Worm (Caenorhabditis elegans) whole organism, L1 larva: ENCODE results near the gene mul-1.

Experiments used
- C04F5.9 ChIP-seq: sonication (generic microtip); optimal IDR thresholded peaks from 2 replicates; lab custom pipeline; 2016; ENCODE audit warnings: missing genetic modification characterization, missing compliant biosample characterization
- C34B4.2 ChIP-seq: sonication (generic microtip); optimal IDR thresholded peaks from 2 replicates; lab custom pipeline; 2017; ENCODE audit warnings: mild to moderate bottlenecking, missing genetic modification characterization, missing compliant biosample characterization
- F16B12.6 ChIP-seq: fragments of 150-350 bp; optimal IDR thresholded peaks from 2 replicates; lab custom pipeline; 2014; ENCODE audit warnings: missing biosample characterization, missing genetic modification characterization
- Y116A8C.19 ChIP-seq: sonication (generic microtip); optimal IDR thresholded peaks from 2 replicates; lab custom pipeline; 2016; ENCODE audit warnings: missing compliant biosample characterization, missing genetic modification characterization, borderline replicate concordance
- aha-1 ChIP-seq: fragments of 150-350 bp; optimal IDR thresholded peaks from 2 replicates; lab custom pipeline; 2014; ENCODE audit warnings: missing biosample characterization, missing genetic modification characterization
- alr-1 ChIP-seq: fragments of 200-800 bp; sonication (Bioruptor generic); optimal IDR thresholded peaks from 2 replicates; lab custom pipeline; 2018; ENCODE audit warnings: borderline replicate concordance, mild to moderate bottlenecking, missing genetic modification characterization, missing compliant biosample characterization
- ceh-90 ChIP-seq: sonication (generic microtip); optimal IDR thresholded peaks from 2 replicates; lab custom pipeline; 2016; ENCODE audit warnings: missing genetic modification characterization, missing compliant biosample characterization
- efl-1 ChIP-seq, 4 experiments: fragments of 150-350 bp; optimal IDR thresholded peaks in 3 of 4; peaks in 1 of 4; 1 replicate in 1 of 4; 2 replicates in 3 of 4; lab custom pipeline; 2014; ENCODE audit warnings: missing biosample characterization in 2 of 4, missing genetic modification characterization in 2 of 4, missing genetic modification reagents in 2 of 4
- efl-3 ChIP-seq: fragments of 200-800 bp; sonication (Bioruptor generic); optimal IDR thresholded peaks from 2 replicates; lab custom pipeline; 2018; ENCODE audit warnings: mild to moderate bottlenecking, missing genetic modification characterization, missing compliant biosample characterization
- egl-27 ChIP-seq, 2 experiments: fragments of 150-350 bp in 1 of 2; sonication (generic microtip); optimal IDR thresholded peaks; 3 replicates each; lab custom pipeline; 2017 to 2018; ENCODE audit warnings: missing biosample characterization in 2 of 2, missing genetic modification characterization in 2 of 2, missing genetic modification reagents in 2 of 2
- elt-2 ChIP-seq: sonication (generic microtip); optimal IDR thresholded peaks from 2 replicates; lab custom pipeline; 2016; ENCODE audit warnings: missing genetic modification characterization, mild to moderate bottlenecking, inconsistent platforms, missing compliant biosample characterization, missing genetic modification reagents
- fkh-10 ChIP-seq: sonication (generic microtip); optimal IDR thresholded peaks from 2 replicates; lab custom pipeline; 2017; ENCODE audit warnings: missing biosample characterization, missing genetic modification reagents, missing genetic modification characterization
- fkh-8 ChIP-seq: sonication (generic microtip); optimal IDR thresholded peaks from 2 replicates; lab custom pipeline; 2016; ENCODE audit warnings: mild to moderate bottlenecking, missing genetic modification characterization, missing compliant biosample characterization
- fos-1 ChIP-seq: fragments of 150-350 bp; optimal IDR thresholded peaks from 2 replicates; lab custom pipeline; 2014; ENCODE audit warnings: missing biosample characterization, missing genetic modification characterization
- hlh-4 ChIP-seq: sonication (generic microtip); optimal IDR thresholded peaks from 2 replicates; lab custom pipeline; 2016; ENCODE audit warnings: mild to moderate bottlenecking, missing genetic modification characterization, missing compliant biosample characterization
- hpl-2 ChIP-seq: fragments of 150-350 bp; optimal IDR thresholded peaks from 2 replicates; lab custom pipeline; 2014; ENCODE audit warnings: missing biosample characterization, missing genetic modification reagents, missing genetic modification characterization
- irx-1 ChIP-seq: sonication (generic microtip); optimal IDR thresholded peaks from 2 replicates; lab custom pipeline; 2016; ENCODE audit warnings: missing genetic modification characterization, missing compliant biosample characterization
- jun-1 ChIP-seq: fragments of 150-350 bp; optimal IDR thresholded peaks from 2 replicates; lab custom pipeline; 2014; ENCODE audit warnings: missing biosample characterization, missing genetic modification reagents, missing genetic modification characterization
- lin-13 ChIP-seq: fragments of 150-350 bp; optimal IDR thresholded peaks from 2 replicates; lab custom pipeline; 2014; ENCODE audit warnings: missing biosample characterization, missing genetic modification reagents, missing genetic modification characterization
- lin-14 ChIP-seq: fragments of 200-800 bp; sonication (Bioruptor generic); optimal IDR thresholded peaks from 2 replicates; lab custom pipeline; 2018; ENCODE audit warnings: mild to moderate bottlenecking, missing genetic modification characterization, moderate library complexity, missing compliant biosample characterization
- lin-15B ChIP-seq: fragments of 150-350 bp; sonication (generic microtip); optimal IDR thresholded peaks from 3 replicates; lab custom pipeline; 2014; ENCODE audit warnings: missing biosample characterization, missing genetic modification characterization
- lin-35 ChIP-seq, 2 experiments: fragments of 150-350 bp; optimal IDR thresholded peaks; 2 replicates each; lab custom pipeline; 2014; ENCODE audit warnings: missing biosample characterization in 2 of 2, missing genetic modification characterization in 2 of 2, missing genetic modification reagents in 2 of 2
- lin-39 ChIP-seq: fragments of 150-350 bp; optimal IDR thresholded peaks from 2 replicates; lab custom pipeline; 2014; ENCODE audit warnings: missing biosample characterization, missing genetic modification reagents, missing genetic modification characterization
- lir-3 ChIP-seq: sonication (generic microtip); optimal IDR thresholded peaks from 2 replicates; lab custom pipeline; 2016; ENCODE audit warnings: mild to moderate bottlenecking, missing genetic modification characterization, moderate library complexity, missing compliant biosample characterization; ENCODE audit not compliant: poor library complexity
- lsy-2 ChIP-seq, 2 experiments: fragments of 150-350 bp; optimal IDR thresholded peaks; 2 replicates each; lab custom pipeline; 2014; ENCODE audit warnings: missing biosample characterization in 2 of 2, missing genetic modification characterization in 2 of 2
- mdl-1 ChIP-seq, 2 experiments: fragments of 150-350 bp; optimal IDR thresholded peaks; 2 replicates each; lab custom pipeline; 2014 to 2017; ENCODE audit warnings: missing biosample characterization in 2 of 2, missing genetic modification characterization in 2 of 2, inconsistent platforms in 1 of 2
- mep-1 ChIP-seq: fragments of 150-350 bp; optimal IDR thresholded peaks from 2 replicates; lab custom pipeline; 2014; ENCODE audit warnings: missing biosample characterization, missing genetic modification characterization
- nhr-11 ChIP-seq: fragments of 150-350 bp; optimal IDR thresholded peaks from 2 replicates; lab custom pipeline; 2014; ENCODE audit warnings: missing biosample characterization, missing genetic modification characterization
- nhr-20 ChIP-seq: sonication (generic microtip); optimal IDR thresholded peaks from 2 replicates; lab custom pipeline; 2016; ENCODE audit warnings: mild to moderate bottlenecking, missing genetic modification characterization, missing compliant biosample characterization
- nhr-71 ChIP-seq: sonication (generic microtip); optimal IDR thresholded peaks from 2 replicates; lab custom pipeline; 2016; ENCODE audit warnings: mild to moderate bottlenecking, missing genetic modification characterization, moderate library complexity, missing compliant biosample characterization
- nhr-77 ChIP-seq: fragments of 150-350 bp; optimal IDR thresholded peaks from 2 replicates; lab custom pipeline; 2014; ENCODE audit warnings: missing biosample characterization, missing genetic modification characterization
- nhr-85 ChIP-seq: sonication (generic microtip); peaks from one replicate; lab custom pipeline; 2016; ENCODE audit warnings: missing genetic modification characterization, inconsistent platforms, missing compliant biosample characterization
- pag-3 ChIP-seq: sonication (generic microtip); optimal IDR thresholded peaks from 2 replicates; lab custom pipeline; 2017; ENCODE audit warnings: missing genetic modification characterization, mild to moderate bottlenecking, missing compliant biosample characterization, antibody characterized with exemption, borderline replicate concordance; ENCODE audit not compliant: insufficient read depth
- pqm-1 ChIP-seq: sonication (generic microtip); optimal IDR thresholded peaks from 3 replicates; lab custom pipeline; 2017; ENCODE audit warnings: missing biosample characterization, missing genetic modification characterization
- rnt-1 ChIP-seq: sonication (generic microtip); optimal IDR thresholded peaks from 2 replicates; lab custom pipeline; 2016; ENCODE audit warnings: mild to moderate bottlenecking, missing genetic modification characterization, moderate library complexity, missing compliant biosample characterization
- skn-1 ChIP-seq: fragments of 150-350 bp; optimal IDR thresholded peaks from 2 replicates; lab custom pipeline; 2014; ENCODE audit warnings: missing biosample characterization, missing genetic modification characterization
- sptf-1 ChIP-seq: fragments of 150-350 bp; optimal IDR thresholded peaks from 2 replicates; lab custom pipeline; 2014; ENCODE audit warnings: missing biosample characterization, missing genetic modification characterization
- sup-37 ChIP-seq: fragments of 200-800 bp; sonication (Bioruptor generic); optimal IDR thresholded peaks from 2 replicates; lab custom pipeline; 2018; ENCODE audit warnings: mild to moderate bottlenecking, missing genetic modification characterization, missing compliant biosample characterization
- swsn-7 ChIP-seq: sonication (generic microtip); optimal IDR thresholded peaks from 2 replicates; lab custom pipeline; 2016; ENCODE audit warnings: missing genetic modification characterization, missing compliant biosample characterization
- tlp-1 ChIP-seq: fragments of 150-350 bp; optimal IDR thresholded peaks from 2 replicates; lab custom pipeline; 2014; ENCODE audit warnings: missing biosample characterization, missing genetic modification characterization
- unc-130 ChIP-seq: fragments of 150-350 bp; optimal IDR thresholded peaks from 2 replicates; lab custom pipeline; 2017; ENCODE audit warnings: missing biosample characterization, missing genetic modification characterization, inconsistent platforms
- unc-30 ChIP-seq: sonication (generic microtip); optimal IDR thresholded peaks from 2 replicates; lab custom pipeline; 2017; ENCODE audit warnings: missing biosample characterization, missing genetic modification characterization
- unc-62 ChIP-seq: fragments of 150-350 bp; optimal IDR thresholded peaks from 2 replicates; lab custom pipeline; 2014; ENCODE audit warnings: missing biosample characterization, missing genetic modification reagents, missing genetic modification characterization
- unc-98 ChIP-seq: fragments of 200-800 bp; sonication (Bioruptor generic); IDR thresholded peaks from 2 replicates; pipeline ENCODE4 v1.3.6; 2022; ENCODE audit warnings: missing genetic modification characterization, missing compliant biosample characterization
- vab-15 ChIP-seq: sonication (generic microtip); optimal IDR thresholded peaks from 2 replicates; lab custom pipeline; 2017; ENCODE audit warnings: missing genotype, mild to moderate bottlenecking, missing genetic modification characterization, missing compliant biosample characterization
- xbp-1 ChIP-seq: sonication (generic microtip); optimal IDR thresholded peaks from 2 replicates; lab custom pipeline; 2016; ENCODE audit warnings: missing genetic modification characterization, missing compliant biosample characterization
- zag-1 ChIP-seq: fragments of 150-350 bp; optimal IDR thresholded peaks from 2 replicates; lab custom pipeline; 2014; ENCODE audit warnings: missing biosample characterization, missing genetic modification characterization
- zip-4 ChIP-seq: fragments of 200-800 bp; sonication (Bioruptor generic); optimal IDR thresholded peaks from 2 replicates; lab custom pipeline; 2018; ENCODE audit warnings: mild to moderate bottlenecking, missing genetic modification characterization, moderate library complexity, missing compliant biosample characterization
- ztf-11 ChIP-seq, 2 experiments: sonication (generic microtip); optimal IDR thresholded peaks; 2 replicates each; lab custom pipeline; 2016 to 2017; ENCODE audit warnings: missing genetic modification characterization in 2 of 2, missing biosample characterization in 1 of 2, missing compliant biosample characterization in 1 of 2
- ztf-4 ChIP-seq: fragments of 150-350 bp; optimal IDR thresholded peaks from 2 replicates; lab custom pipeline; 2014; ENCODE audit warnings: missing biosample characterization, missing genetic modification characterization

mul-1 gene

ce11 chrIV:4093087-4093486 lies 29.9 kb downstream of the mul-1 start (continued):
- TF ChIP-seq alr-1 (tag; lab: Kevin White, UChicago) (no peak), pqm-1 (tag; lab: Kevin White, UChicago) (no peak), nhr-77 (tag; lab: Kevin White, UChicago) (peak; percentile 3), vab-15 (no peak), jun-1 (tag; lab: Kevin White, UChicago) (peak; percentile 76), C04F5.9 (tag; lab: Kevin White, UChicago) (peak; percentile 17), elt-2 (tag; lab: Kevin White, UChicago) (peak; percentile 24), irx-1 (peak; percentile 38), unc-62 (no peak), ceh-90 (tag; lab: Kevin White, UChicago) (no peak)
- TF ChIP-seq, all 84 proteins: peak for 48

- TF ChIP-seq efl-1 (optimal IDR thresholded peaks at IDR 0.05; lab: Kevin White, UChicago) (peak; percentile 31 to 55), efl-1 (GFP tag; optimal IDR thresholded peaks at IDR 0.05 in 1 of 2; lab: Kevin White, UChicago) (peak; percentile 36 to 88), sup-37 (GFP tag; lab: Kevin White, UChicago) (no peak), nhr-11 (no peak), lin-39 (tag; lab: Kevin White, UChicago) (peak; percentile 28), nhr-71 (tag; lab: Kevin White, UChicago) (peak; percentile 43), zag-1 (tag; lab: Kevin White, UChicago) (no peak), pag-3 (tag; lab: Kevin White, UChicago) (no peak), skn-1 (no peak), Y116A8C.19 (tag; lab: Kevin White, UChicago) (no peak), lsy-2 (tag; optimal IDR thresholded peaks at IDR 0.05; lab: Kevin White, UChicago) (peak; percentile 43 to 48), C04F5.9 (tag; lab: Kevin White, UChicago) (no peak), lin-15B (tag; lab: Kevin White, UChicago) (no peak), sptf-1 (tag; lab: Kevin White, UChicago) (no peak), fkh-8 (tag; lab: Kevin White, UChicago) (no peak), ztf-11 (tag; optimal IDR thresholded peaks at IDR 0.05; lab: Kevin White, UChicago) (no peak), lin-13 (GFP tag; lab: Kevin White, UChicago) (no peak), mdl-1 (tag; optimal IDR thresholded peaks at IDR 0.05; lab: Kevin White, UChicago) (no peak), mep-1 (tag; lab: Kevin White, UChicago) (peak; percentile 43), hpl-2 (GFP tag; lab: Kevin White, UChicago) (no peak), unc-98 (GFP tag; lab: Robert Waterston, UW) (no peak), aha-1 (tag; lab: Kevin White, UChicago) (no peak), ztf-4 (tag; lab: Kevin White, UChicago) (no peak), ceh-90 (tag; lab: Kevin White, UChicago) (peak; percentile 24), zip-4 (GFP tag; lab: Kevin White, UChicago) (no peak), lir-3 (tag; lab: Kevin White, UChicago) (no peak), unc-62 (no peak), efl-3 (GFP tag; lab: Kevin White, UChicago) (no peak), lin-35 (GFP tag; optimal IDR thresholded peaks at IDR 0.05; lab: Kevin White, UChicago) (peak in 1 of 2 experiments; percentile 17), lin-14 (no peak), F16B12.6 (tag; lab: Kevin White, UChicago) (peak; percentile 86), rnt-1 (no peak), nhr-20 (peak; percentile 11), fos-1 (tag; lab: Kevin White, UChicago) (no peak), xbp-1 (peak; percentile 29), nhr-77 (tag; lab: Kevin White, UChicago) (no peak), swsn-7 (tag; lab: Kevin White, UChicago) (peak; percentile 24), tlp-1 (tag; lab: Kevin White, UChicago) (no peak), C34B4.2 (tag; lab: Kevin White, UChicago) (no peak), egl-27 (tag; optimal IDR thresholded peaks at IDR 0.05; lab: Kevin White, UChicago) (no peak), fkh-10 (GFP tag; lab: Kevin White, UChicago) (no peak), jun-1 (tag; lab: Kevin White, UChicago) (no peak), hlh-4 (tag; lab: Kevin White, UChicago) (no peak), unc-30 (tag; lab: Kevin White, UChicago) (no peak), unc-130 (tag; lab: Kevin White, UChicago) (no peak), nhr-85 (tag; lab: Kevin White, UChicago) (peak; percentile 63), alr-1 (tag; lab: Kevin White, UChicago) (no peak)
These were observed 37.1 kb downstream of the mul-1 start, which contains the start of gene C35B1.2 for ce11 chrIV:4085787-4086262. C35B1.2 (plus strand) TSS chrIV:4086212.
